Fruit fly (Drosophila melanogaster): ENCODE data around the gene CG10866.

DNA sequence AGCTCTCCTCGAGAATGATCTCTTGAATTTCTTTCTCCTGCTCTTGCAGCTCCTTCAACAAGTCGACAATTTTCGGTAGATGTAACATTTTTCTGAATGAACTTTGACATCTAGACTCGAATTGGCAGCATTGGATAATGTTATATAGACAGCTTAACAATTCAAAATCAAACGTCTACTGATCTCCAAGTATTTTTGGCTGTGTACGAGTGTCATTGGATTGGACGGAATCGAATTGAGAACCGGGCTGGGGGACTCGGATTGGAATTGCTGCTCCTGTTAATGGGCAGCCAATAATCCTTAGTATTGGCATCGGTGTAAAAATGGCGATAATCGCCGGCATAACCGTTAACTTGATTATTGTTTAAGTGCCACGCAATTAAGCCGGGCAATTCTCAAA is 11.4 kb upstream of the CG10866 start, which contains the start of gene CG14983:
- TF ChIP-seq CG9948 (tag; optimal IDR thresholded peaks at IDR 0.05) (no peak), EcR (GFP tag; optimal IDR thresholded peaks at IDR 0.05) (no peak), gl (tag; optimal IDR thresholded peaks at IDR 0.05) (no peak), CG8159 (tag; optimal IDR thresholded peaks at IDR 0.05) (no peak), Ets98B (GFP tag; IDR thresholded peaks at IDR 0.05) (no peak), CG13204 (GFP tag; optimal IDR thresholded peaks at IDR 0.05) (no peak)
